Worm (Caenorhabditis elegans) whole organism, L4/young adult: ENCODE results near the gene rhgf-2.

ENCODE experiments used
- W03F9.2 ChIP-seq: fragments of 150-350 bp; optimal IDR thresholded peaks from 2 replicates; lab custom pipeline; 2014; ENCODE audit warnings: missing biosample characterization, missing genetic modification characterization
- dao-5 ChIP-seq: sonication (generic microtip); optimal IDR thresholded peaks from 2 replicates; lab custom pipeline; 2016; ENCODE audit warnings: missing genotype, missing genetic modification characterization, moderate library complexity, missing compliant biosample characterization
- him-1 ChIP-seq: sonication (generic microtip); optimal IDR thresholded peaks from 2 replicates; lab custom pipeline; 2016; ENCODE audit warnings: missing genotype, missing genetic modification reagents, missing genetic modification characterization, missing compliant biosample characterization

- TF ChIP-seq him-1 (no peak), W03F9.2 (tag; lab: Kevin White, UChicago) (peak; percentile 27), dao-5 (tag; lab: Kevin White, UChicago) (no peak)
These were observed 11.4 kb upstream of the rhgf-2 start for ce11 chrII:4089183-4089582.
